Worm (Caenorhabditis elegans) whole organism, L4 larva: ENCODE data around the gene mrpl-4.
A peak's percentile ranks its signal among the peaks of the same experiment; 100 is the strongest.

Experiments used
- daf-19 ChIP-seq: fragments of 200-800 bp; sonication (Bioruptor generic); conservative IDR thresholded peaks from 2 replicates; pipeline ENCODE4 v1.3.6; 2022; ENCODE audit warnings: missing genetic modification characterization, missing compliant biosample characterization
- madf-5 ChIP-seq, 2 experiments: fragments of 200-800 bp; sonication (Bioruptor generic); IDR thresholded peaks; 2 replicates each; pipeline ENCODE4 v1.3.6; 2022; ENCODE audit warnings: missing compliant biosample characterization in 2 of 2, missing genetic modification characterization in 2 of 2
- mxl-3 ChIP-seq: fragments of 200-800 bp; sonication (Bioruptor generic); optimal IDR thresholded peaks from 2 replicates; lab custom pipeline; 2018; ENCODE audit warnings: mild to moderate bottlenecking, missing genetic modification characterization, missing compliant biosample characterization
- nhr-11 ChIP-seq: fragments of 150-350 bp; optimal IDR thresholded peaks from 2 replicates; lab custom pipeline; 2014; ENCODE audit warnings: missing biosample characterization, missing genetic modification characterization
- unc-62 ChIP-seq, 3 experiments: fragments of 150-350 bp in 1 of 3; sonication (generic microtip); optimal IDR thresholded peaks in 2 of 3; peaks in 1 of 3; 1 replicate in 1 of 3; 2 replicates in 2 of 3; lab custom pipeline; 2014 to 2017; ENCODE audit warnings: missing biosample characterization in 3 of 3, missing genetic modification characterization in 3 of 3, missing genetic modification reagents in 3 of 3, missing genotype in 1 of 3
- zfp-3 ChIP-seq: fragments of 200-800 bp; sonication (Bioruptor generic); conservative IDR thresholded peaks from 2 replicates; pipeline ENCODE4 v1.3.6; 2022; ENCODE audit warnings: missing genetic modification reagents, missing genetic modification characterization, missing compliant biosample characterization

ce11 chrV:8460306-8460705 is 6.8 kb upstream of the mrpl-4 start, which contains the start of gene T23B12.6:
- TF ChIP-seq mxl-3 (GFP tag; lab: Kevin White, UChicago) (no peak), zfp-3 (GFP tag; lab: Robert Waterston, UW) (no peak), unc-62 (GFP tag; optimal IDR thresholded peaks at IDR 0.05 in 1 of 2; lab: Kevin White, UChicago) (peak in 1 of 2 experiments; percentile 31), unc-62 (tag; optimal IDR thresholded peaks at IDR 0.05; lab: Kevin White, UChicago) (no peak), madf-5 (GFP tag; IDR thresholded peaks at IDR 0.05; lab: Robert Waterston, UW) (no peak), nhr-11 (no peak), daf-19 (no peak)
